Fruit fly (Drosophila melanogaster) whole organism, embryonic: ENCODE data around the gene CG9992.

Experiments used
- Asciz ChIP-seq: fragments of 200-800 bp; sonication (Bioruptor generic); optimal IDR thresholded peaks from 2 replicates; lab custom pipeline; 2017; ENCODE audit warnings: missing biosample characterization, mild to moderate bottlenecking, missing genetic modification characterization, missing genetic modification reagents
- Bgb ChIP-seq: fragments of 200-800 bp; sonication (Bioruptor generic); IDR thresholded peaks from 2 replicates; pipeline ENCODE4 v1.3.6; 2022; ENCODE audit warnings: missing biosample characterization, missing genetic modification characterization; ENCODE audit not compliant: partially characterized antibody
- C15 ChIP-seq: fragments of 200-800 bp; sonication (Bioruptor generic); IDR thresholded peaks from 3 replicates; pipeline ENCODE4 v1.3.6; 2022; ENCODE audit warnings: missing biosample characterization, missing genetic modification characterization
- CG10147 ChIP-seq: fragments of 200-800 bp; sonication (Bioruptor generic); optimal IDR thresholded peaks from 2 replicates; lab custom pipeline; 2019; ENCODE audit warnings: missing biosample characterization, mild to moderate bottlenecking, missing genetic modification characterization, moderate library complexity
- CG12071 ChIP-seq: fragments of 200-800 bp; sonication (Bioruptor generic); optimal IDR thresholded peaks from 3 replicates; lab custom pipeline; 2018; ENCODE audit warnings: missing biosample characterization, mild to moderate bottlenecking, missing genetic modification characterization
- CG13296 ChIP-seq: fragments of 200-800 bp; sonication (Bioruptor generic); optimal IDR thresholded peaks from 3 replicates; lab custom pipeline; 2018; ENCODE audit warnings: missing biosample characterization, mild to moderate bottlenecking, missing genetic modification characterization
- CG13775 ChIP-seq: fragments of 200-800 bp; sonication (Bioruptor generic); optimal IDR thresholded peaks from 3 replicates; lab custom pipeline; 2017; ENCODE audit warnings: missing biosample characterization, mild to moderate bottlenecking, missing genetic modification characterization
- CG14014 ChIP-seq: fragments of 200-800 bp; sonication (Bioruptor generic); IDR thresholded peaks from 2 replicates; pipeline ENCODE4 v1.3.6; 2022; ENCODE audit warnings: missing biosample characterization, missing genetic modification characterization
- CG2120 ChIP-seq: fragments of 200-800 bp; sonication (Bioruptor generic); optimal IDR thresholded peaks from 3 replicates; lab custom pipeline; 2016; ENCODE audit warnings: missing biosample characterization, missing genetic modification characterization
- CG2712 ChIP-seq: fragments of 200-800 bp; optimal IDR thresholded peaks from 3 replicates; lab custom pipeline; 2019; ENCODE audit warnings: missing biosample characterization, mild to moderate bottlenecking, missing genetic modification characterization, moderate library complexity
- CG33213 ChIP-seq: fragments of 200-800 bp; sonication (Bioruptor generic); optimal IDR thresholded peaks from 3 replicates; lab custom pipeline; 2016; ENCODE audit warnings: missing biosample characterization, missing genetic modification characterization
- CG34224 ChIP-seq: fragments of 200-800 bp; sonication (Bioruptor generic); IDR thresholded peaks from 3 replicates; pipeline ENCODE4 v1.3.6; 2022; ENCODE audit warnings: missing biosample characterization, missing genetic modification characterization; ENCODE audit not compliant: partially characterized antibody
- CG34376 ChIP-seq: fragments of 200-800 bp; sonication (Bioruptor generic); optimal IDR thresholded peaks from 2 replicates; lab custom pipeline; 2018; ENCODE audit warnings: missing biosample characterization, mild to moderate bottlenecking, missing genetic modification characterization
- CG4854 ChIP-seq: fragments of 200-800 bp; sonication (Bioruptor generic); optimal IDR thresholded peaks from 2 replicates; lab custom pipeline; 2016; ENCODE audit warnings: missing biosample characterization, missing genetic modification characterization, inconsistent platforms
- CG5245 ChIP-seq: fragments of 200-800 bp; sonication (Bioruptor generic); optimal IDR thresholded peaks from 3 replicates; lab custom pipeline; 2016; ENCODE audit warnings: missing biosample characterization, missing genetic modification characterization
- CG7786 ChIP-seq: fragments of 200-800 bp; sonication (Bioruptor generic); optimal IDR thresholded peaks from 2 replicates; lab custom pipeline; 2016; ENCODE audit warnings: missing biosample characterization, missing genetic modification characterization
- CG7963 ChIP-seq: fragments of 200-800 bp; sonication (Bioruptor generic); IDR thresholded peaks from 3 replicates; pipeline ENCODE4 v1.3.6; 2022; ENCODE audit warnings: missing biosample characterization, missing genetic modification characterization; ENCODE audit not compliant: partially characterized antibody
- CG8924 ChIP-seq: fragments of 200-800 bp; optimal IDR thresholded peaks from 3 replicates; lab custom pipeline; 2019; ENCODE audit warnings: missing biosample characterization, mild to moderate bottlenecking, missing genetic modification characterization, moderate library complexity
- CG9727 ChIP-seq: fragments of 200-800 bp; sonication (Bioruptor generic); optimal IDR thresholded peaks from 3 replicates; lab custom pipeline; 2017; ENCODE audit warnings: missing biosample characterization, mild to moderate bottlenecking, missing genetic modification characterization
- CkIIα-i1 ChIP-seq: fragments of 200-800 bp; sonication (Bioruptor generic); IDR thresholded peaks from 2 replicates; pipeline ENCODE4 v1.3.6; 2022; ENCODE audit warnings: missing biosample characterization, missing genetic modification characterization
- Dip3 ChIP-seq: fragments of 200-800 bp; sonication (Bioruptor generic); optimal IDR thresholded peaks from 3 replicates; lab custom pipeline; 2016; ENCODE audit warnings: missing biosample characterization, missing genetic modification characterization
- Doc3 ChIP-seq: fragments of 200-800 bp; sonication (Bioruptor generic); IDR thresholded peaks from 3 replicates; pipeline ENCODE4 v1.3.6; 2022; ENCODE audit warnings: missing biosample characterization, missing genetic modification characterization; ENCODE audit not compliant: partially characterized antibody
- Ets97D ChIP-seq: fragments of 200-800 bp; sonication (Bioruptor generic); optimal IDR thresholded peaks from 3 replicates; lab custom pipeline; 2016; ENCODE audit warnings: missing biosample characterization, missing genetic modification characterization
- Fer3 ChIP-seq: fragments of 200-800 bp; sonication (Bioruptor generic); optimal IDR thresholded peaks from 2 replicates; lab custom pipeline; 2018; ENCODE audit warnings: missing biosample characterization, mild to moderate bottlenecking, missing genetic modification characterization, moderate library complexity
- Gsc ChIP-seq: fragments of 200-800 bp; sonication (Bioruptor generic); IDR thresholded peaks from 2 replicates; pipeline ENCODE4 v1.3.6; 2022; ENCODE audit warnings: missing biosample characterization, missing genetic modification characterization
- H15 ChIP-seq: fragments of 200-800 bp; sonication (Bioruptor generic); IDR thresholded peaks from 3 replicates; pipeline ENCODE4 v1.3.6; 2022; ENCODE audit warnings: missing biosample characterization, missing genetic modification characterization
- HmgD ChIP-seq: fragments of 200-800 bp; sonication (Bioruptor generic); optimal IDR thresholded peaks from 3 replicates; lab custom pipeline; 2016; ENCODE audit warnings: missing biosample characterization, missing genetic modification characterization
- Lim3 ChIP-seq: fragments of 200-800 bp; sonication (Bioruptor generic); IDR thresholded peaks from 2 replicates; pipeline ENCODE4 v1.3.6; 2022; ENCODE audit warnings: missing biosample characterization, missing genetic modification characterization
- MBD-R2 ChIP-seq: fragments of 200-800 bp; sonication (Bioruptor generic); IDR thresholded peaks from 2 replicates; pipeline ENCODE4 v1.3.6; 2022; ENCODE audit warnings: missing biosample characterization, missing genetic modification characterization
- Med ChIP-seq: fragments of 200-800 bp; sonication (Bioruptor generic); peaks from one replicate; lab custom pipeline; 2016; ENCODE audit warnings: missing biosample characterization, missing genetic modification characterization, mild to moderate bottlenecking, inconsistent platforms, moderate library complexity
- Mes4 ChIP-seq: fragments of 200-800 bp; sonication (Bioruptor generic); optimal IDR thresholded peaks from 2 replicates; lab custom pipeline; 2016; ENCODE audit warnings: missing biosample characterization, missing genetic modification characterization
- NC2α ChIP-seq: fragments of 200-800 bp; sonication (Bioruptor generic); optimal IDR thresholded peaks from 2 replicates; lab custom pipeline; 2016; ENCODE audit warnings: missing biosample characterization, missing genetic modification characterization
- Nf-YB ChIP-seq: fragments of 200-800 bp; sonication (Bioruptor generic); optimal IDR thresholded peaks from 3 replicates; lab custom pipeline; 2019; ENCODE audit warnings: missing biosample characterization, mild to moderate bottlenecking, missing genetic modification characterization, moderate library complexity
- Six4 ChIP-seq: fragments of 200-800 bp; sonication (Bioruptor generic); optimal IDR thresholded peaks from 2 replicates; lab custom pipeline; 2016; ENCODE audit warnings: missing biosample characterization, missing genetic modification characterization
- Ssrp ChIP-seq: fragments of 200-800 bp; sonication (Bioruptor generic); optimal IDR thresholded peaks from 2 replicates; lab custom pipeline; 2018; ENCODE audit warnings: missing biosample characterization, mild to moderate bottlenecking, missing genetic modification characterization, moderate library complexity
- cato ChIP-seq: fragments of 200-800 bp; sonication (Bioruptor generic); optimal IDR thresholded peaks from 2 replicates; lab custom pipeline; 2016; ENCODE audit warnings: missing biosample characterization, missing genetic modification characterization, borderline replicate concordance
- dmrt11E ChIP-seq: fragments of 200-800 bp; sonication (Bioruptor generic); optimal IDR thresholded peaks from 3 replicates; lab custom pipeline; 2018; ENCODE audit warnings: missing biosample characterization, mild to moderate bottlenecking, missing genetic modification characterization, moderate library complexity
- ewg ChIP-seq: fragments of 200-800 bp; sonication (Bioruptor generic); optimal IDR thresholded peaks from 3 replicates; lab custom pipeline; 2017; ENCODE audit warnings: mild to moderate bottlenecking, missing biosample characterization, missing genetic modification reagents, missing genetic modification characterization
- fd96Cb ChIP-seq: fragments of 200-800 bp; sonication (Bioruptor generic); optimal IDR thresholded peaks from 2 replicates; lab custom pipeline; 2018; ENCODE audit warnings: missing biosample characterization, mild to moderate bottlenecking, missing genetic modification characterization, moderate library complexity
- h ChIP-seq: fragments of >200 bp; optimal IDR thresholded peaks from 2 replicates; lab custom pipeline; 2017
- lola ChIP-seq, 3 experiments: fragments of >200 bp in 2 of 3; fragments of 200-800 bp in 1 of 3; sonication (Bioruptor generic) in 1 of 3; optimal IDR thresholded peaks; 2 replicates each; lab custom pipeline; 2017 to 2019; ENCODE audit warnings: missing biosample characterization in 3 of 3, missing genetic modification characterization in 3 of 3, mild to moderate bottlenecking in 1 of 3, moderate library complexity in 1 of 3
- luna ChIP-seq: fragments of 200-800 bp; sonication (Bioruptor generic); optimal IDR thresholded peaks from 2 replicates; lab custom pipeline; 2016; ENCODE audit warnings: missing biosample characterization, missing genetic modification characterization
- nerfin-2 ChIP-seq: fragments of 200-800 bp; sonication (Bioruptor generic); IDR thresholded peaks from 2 replicates; pipeline ENCODE4 v1.3.6; 2022; ENCODE audit warnings: missing biosample characterization, missing genetic modification characterization; ENCODE audit not compliant: partially characterized antibody
- nmo ChIP-seq: fragments of 200-800 bp; sonication (Bioruptor generic); optimal IDR thresholded peaks from 2 replicates; lab custom pipeline; 2018; ENCODE audit warnings: missing biosample characterization, mild to moderate bottlenecking, missing genetic modification characterization, moderate library complexity
- pum ChIP-seq: fragments of 200-800 bp; sonication (Bioruptor generic); optimal IDR thresholded peaks from 2 replicates; lab custom pipeline; 2016; ENCODE audit warnings: missing biosample characterization, missing genetic modification characterization
- salm ChIP-seq: fragments of 200-800 bp; sonication (Bioruptor generic); optimal IDR thresholded peaks from 2 replicates; lab custom pipeline; 2018; ENCODE audit warnings: missing biosample characterization, mild to moderate bottlenecking, missing genetic modification characterization
- sens ChIP-seq: fragments of 200-800 bp; sonication (Bioruptor generic); peaks from one replicate; lab custom pipeline; 2016; ENCODE audit warnings: missing biosample characterization, missing genetic modification characterization
- tio ChIP-seq: fragments of 200-800 bp; sonication (Bioruptor generic); optimal IDR thresholded peaks from 2 replicates; lab custom pipeline; 2017; ENCODE audit warnings: missing biosample characterization, missing genetic modification characterization, inconsistent platforms
- tll ChIP-seq, 2 experiments: fragments of 200-800 bp in 1 of 2; fragments of >200 bp in 1 of 2; sonication (Bioruptor generic) in 1 of 2; optimal IDR thresholded peaks; 2 replicates each; lab custom pipeline; 2017 to 2019; ENCODE audit warnings: missing biosample characterization in 2 of 2, missing genetic modification characterization in 2 of 2, mild to moderate bottlenecking in 1 of 2, moderate library complexity in 1 of 2
- vvl ChIP-seq: fragments of 200-800 bp; sonication (Bioruptor generic); IDR thresholded peaks from 2 replicates; pipeline ENCODE4 v1.3.6; 2022; ENCODE audit warnings: missing biosample characterization, missing genetic modification characterization
- yki ChIP-seq: fragments of >200 bp; optimal IDR thresholded peaks from 3 replicates; lab custom pipeline; 2018

The CG9992 gene

dm6 chrX:16427786-16428400 is 43.2 kb upstream of the CG9992 start (continued):
- TF ChIP-seq CG12071 (GFP tag; lab: Kevin White, UChicago): no peak
- no peak for TF ChIP-seq Ets97D (GFP tag; lab: Kevin White, UChicago)
- TF ChIP-seq CG34224 (GFP tag; lab: Robert Waterston, UW): no peak
- TF ChIP-seq sens (GFP tag; lab: Kevin White, UChicago): peak; percentile 45
- no peak for TF ChIP-seq cato
- TF ChIP-seq Gsc (GFP tag; lab: Robert Waterston, UW): no peak
- no peak for TF ChIP-seq Dip3 (GFP tag; lab: Kevin White, UChicago)
- TF ChIP-seq h (lab: Kevin White, UChicago): no peak
- peak; percentile 2 for TF ChIP-seq CG34376
- no peak for TF ChIP-seq CkIIα-i1 (GFP tag; lab: Robert Waterston, UW)
- no peak for TF ChIP-seq CG13296 (GFP tag; lab: Kevin White, UChicago)
- no peak for TF ChIP-seq tll (GFP tag; optimal IDR thresholded peaks at IDR 0.05; lab: Kevin White, UChicago)
- peak; percentile 16 for TF ChIP-seq CG13775 (GFP tag; lab: Kevin White, UChicago)
- TF ChIP-seq CG5245 (GFP tag; lab: Kevin White, UChicago): no peak
- TF ChIP-seq CG33213: no peak
- TF ChIP-seq CG9727 (GFP tag; lab: Kevin White, UChicago): peak; percentile 38
- TF ChIP-seq salm (tag; lab: Kevin White, UChicago): no peak
- peak; percentile 11 for TF ChIP-seq Ssrp (tag; lab: Kevin White, UChicago)
- TF ChIP-seq CG2120: peak; percentile 8
- TF ChIP-seq lola (GFP tag; optimal IDR thresholded peaks at IDR 0.05; lab: Kevin White, UChicago): peak in 1 of 3 experiments; percentile 21
- peak; percentile 35 for TF ChIP-seq Med (GFP tag; lab: Kevin White, UChicago)
- TF ChIP-seq CG14014 (GFP tag; lab: Robert Waterston, UW): no peak
- no peak for TF ChIP-seq C15 (GFP tag; lab: Robert Waterston, UW)
- no peak for TF ChIP-seq Six4 (GFP tag; lab: Kevin White, UChicago)
- TF ChIP-seq pum: no peak
- no peak for TF ChIP-seq Lim3 (GFP tag; lab: Robert Waterston, UW)
- TF ChIP-seq Bgb (GFP tag; lab: Robert Waterston, UW): no peak
- peak; percentile 37 for TF ChIP-seq dmrt11E (tag; lab: Kevin White, UChicago)
- TF ChIP-seq CG4854 (GFP tag; lab: Kevin White, UChicago): no peak
- no peak for TF ChIP-seq CG10147 (GFP tag; lab: Kevin White, UChicago)
- peak; percentile 18 for TF ChIP-seq nmo (GFP tag; lab: Kevin White, UChicago)
- TF ChIP-seq Mes4 (GFP tag; lab: Kevin White, UChicago): no peak
- 0 out of 2 replicates have a peak, but pooled peaks have one; percentile 14 for TF ChIP-seq vvl (GFP tag; lab: Robert Waterston, UW)
- TF ChIP-seq Doc3 (GFP tag; lab: Robert Waterston, UW): no peak
- no peak for TF ChIP-seq ewg
- TF ChIP-seq Fer3 (tag; lab: Kevin White, UChicago): no peak
- TF ChIP-seq NC2α: no peak
- no peak for TF ChIP-seq H15 (GFP tag; lab: Robert Waterston, UW)
- no peak for TF ChIP-seq CG7963 (GFP tag; lab: Robert Waterston, UW)
- TF ChIP-seq Nf-YB (GFP tag; lab: Kevin White, UChicago): no peak
- no peak for TF ChIP-seq luna (GFP tag; lab: Kevin White, UChicago)
- TF ChIP-seq HmgD (GFP tag; lab: Kevin White, UChicago): no peak
- no peak for TF ChIP-seq MBD-R2 (GFP tag; lab: Robert Waterston, UW)
- no peak for TF ChIP-seq tio (GFP tag; lab: Kevin White, UChicago)
- TF ChIP-seq Asciz: no peak
- TF ChIP-seq fd96Cb (tag; lab: Kevin White, UChicago): no peak
- TF ChIP-seq CG7786 (GFP tag; lab: Kevin White, UChicago): no peak
- TF ChIP-seq CG2712: peak; percentile 46
- peak; percentile 22 for TF ChIP-seq CG8924 (tag; lab: Kevin White, UChicago)
- TF ChIP-seq nerfin-2: no peak
- no peak for TF ChIP-seq yki (lab: Kevin White, UChicago)
